Worm (Caenorhabditis elegans) whole organism, L3 larva: ENCODE results near the gene sri-70.

ENCODE experiments used
- R02D3.7 ChIP-seq: fragments of 150-350 bp; optimal IDR thresholded peaks from 2 replicates; lab custom pipeline; 2014; ENCODE audit warnings: missing biosample characterization, missing genetic modification characterization
- ZK546.5 ChIP-seq: sonication (generic microtip); optimal IDR thresholded peaks from 2 replicates; lab custom pipeline; 2017; ENCODE audit warnings: missing biosample characterization, missing genetic modification characterization
- ceh-28 ChIP-seq: fragments of 150-350 bp; optimal IDR thresholded peaks from 2 replicates; lab custom pipeline; 2014; ENCODE audit warnings: missing biosample characterization, missing genetic modification reagents, missing genetic modification characterization
- ceh-82 ChIP-seq: fragments of 150-350 bp; optimal IDR thresholded peaks from 2 replicates; lab custom pipeline; 2014; ENCODE audit warnings: missing biosample characterization, missing genetic modification characterization
- daf-12 ChIP-seq: fragments of 150-350 bp; optimal IDR thresholded peaks from 2 replicates; lab custom pipeline; 2014; ENCODE audit warnings: missing biosample characterization, missing genetic modification reagents, missing genetic modification characterization
- egl-5 ChIP-seq: fragments of 150-350 bp; optimal IDR thresholded peaks from 2 replicates; lab custom pipeline; 2017; ENCODE audit warnings: missing biosample characterization, missing genetic modification reagents, missing genetic modification characterization, inconsistent platforms
- elt-1 ChIP-seq: fragments of 150-350 bp; optimal IDR thresholded peaks from 2 replicates; lab custom pipeline; 2014; ENCODE audit warnings: missing biosample characterization, missing genetic modification characterization
- elt-2 ChIP-seq: sonication (generic microtip); optimal IDR thresholded peaks from 2 replicates; lab custom pipeline; 2016; ENCODE audit warnings: missing genetic modification reagents, mild to moderate bottlenecking, missing genetic modification characterization, missing compliant biosample characterization
- elt-3 ChIP-seq, 3 experiments: fragments of 150-350 bp in 1 of 3; sonication (generic microtip) in 2 of 3; optimal IDR thresholded peaks; 2 replicates in 2 of 3; 4 replicates in 1 of 3; lab custom pipeline; 2014 to 2017; ENCODE audit warnings: missing biosample characterization in 3 of 3, missing genetic modification characterization in 3 of 3
- eor-1 ChIP-seq, 2 experiments: fragments of 150-350 bp; optimal IDR thresholded peaks; 2 replicates each; lab custom pipeline; 2014 to 2018; ENCODE audit warnings: missing biosample characterization in 2 of 2, missing genetic modification characterization in 2 of 2
- fkh-10 ChIP-seq: sonication (generic microtip); optimal IDR thresholded peaks from 2 replicates; lab custom pipeline; 2017; ENCODE audit warnings: missing biosample characterization, missing genetic modification reagents, missing genetic modification characterization
- fkh-2 ChIP-seq: fragments of 150-350 bp; optimal IDR thresholded peaks from 2 replicates; lab custom pipeline; 2014; ENCODE audit warnings: missing biosample characterization, missing genetic modification reagents, missing genetic modification characterization
- fos-1 ChIP-seq: fragments of 150-350 bp; optimal IDR thresholded peaks from 2 replicates; lab custom pipeline; 2014; ENCODE audit warnings: missing biosample characterization, missing genetic modification characterization
- hmg-11 ChIP-seq: sonication (generic microtip); optimal IDR thresholded peaks from 2 replicates; lab custom pipeline; 2016; ENCODE audit warnings: missing genetic modification characterization, missing compliant biosample characterization
- jun-1 ChIP-seq: fragments of 150-350 bp; optimal IDR thresholded peaks from 2 replicates; lab custom pipeline; 2014; ENCODE audit warnings: missing biosample characterization, missing genetic modification reagents, missing genetic modification characterization
- lin-15B ChIP-seq: fragments of 150-350 bp; optimal IDR thresholded peaks from 2 replicates; lab custom pipeline; 2014; ENCODE audit warnings: missing biosample characterization, missing genetic modification characterization
- lin-39 ChIP-seq: fragments of 150-350 bp; optimal IDR thresholded peaks from 2 replicates; lab custom pipeline; 2018; ENCODE audit warnings: missing biosample characterization, missing genetic modification reagents, missing genetic modification characterization
- lsy-12 ChIP-seq: sonication (generic microtip); optimal IDR thresholded peaks from 2 replicates; lab custom pipeline; 2016; ENCODE audit warnings: mild to moderate bottlenecking, missing genetic modification characterization, missing compliant biosample characterization
- nfya-1 ChIP-seq: sonication (generic microtip); optimal IDR thresholded peaks from 2 replicates; lab custom pipeline; 2017; ENCODE audit warnings: missing genetic modification characterization, mild to moderate bottlenecking, missing compliant biosample characterization, antibody characterized with exemption, moderate library complexity; ENCODE audit not compliant: insufficient read depth
- nhr-11 ChIP-seq: fragments of 150-350 bp; optimal IDR thresholded peaks from 2 replicates; lab custom pipeline; 2014; ENCODE audit warnings: missing biosample characterization, missing genetic modification characterization
- nhr-23 ChIP-seq: fragments of 150-350 bp; optimal IDR thresholded peaks from 2 replicates; lab custom pipeline; 2014; ENCODE audit warnings: missing biosample characterization, missing genetic modification reagents, missing genetic modification characterization
- nhr-237 ChIP-seq: fragments of 150-350 bp; optimal IDR thresholded peaks from 2 replicates; lab custom pipeline; 2014; ENCODE audit warnings: missing biosample characterization, missing genetic modification characterization
- nhr-25 ChIP-seq: sonication (generic microtip); optimal IDR thresholded peaks from 2 replicates; lab custom pipeline; 2017; ENCODE audit warnings: missing biosample characterization, missing genetic modification characterization
- nhr-28 ChIP-seq: fragments of 150-350 bp; optimal IDR thresholded peaks from 2 replicates; lab custom pipeline; 2014; ENCODE audit warnings: missing biosample characterization, missing genetic modification characterization
- nhr-67 ChIP-seq: fragments of 150-350 bp; optimal IDR thresholded peaks from 2 replicates; lab custom pipeline; 2014; ENCODE audit warnings: missing biosample characterization, missing genetic modification characterization
- nhr-76 ChIP-seq: fragments of 150-350 bp; sonication (generic microtip); optimal IDR thresholded peaks from 5 replicates; lab custom pipeline; 2014; ENCODE audit warnings: missing biosample characterization, missing genetic modification characterization
- nhr-77 ChIP-seq: fragments of 150-350 bp; optimal IDR thresholded peaks from 2 replicates; lab custom pipeline; 2014; ENCODE audit warnings: missing biosample characterization, missing genetic modification characterization
- pha-4 ChIP-seq: fragments of 150-350 bp; optimal IDR thresholded peaks from 2 replicates; lab custom pipeline; 2014; ENCODE audit warnings: missing biosample characterization, missing genetic modification reagents, missing genetic modification characterization
- pqm-1 ChIP-seq: fragments of 150-350 bp; optimal IDR thresholded peaks from 2 replicates; lab custom pipeline; 2017; ENCODE audit warnings: missing biosample characterization, missing genetic modification characterization, inconsistent platforms
- sea-2 ChIP-seq: fragments of 150-350 bp; sonication (generic microtip); optimal IDR thresholded peaks from 4 replicates; lab custom pipeline; 2014; ENCODE audit warnings: missing biosample characterization, missing genetic modification reagents, missing genetic modification characterization
- tbx-2 ChIP-seq: sonication (generic microtip); optimal IDR thresholded peaks from 2 replicates; lab custom pipeline; 2016; ENCODE audit warnings: mild to moderate bottlenecking, missing genetic modification characterization, missing compliant biosample characterization
- unc-39 ChIP-seq: sonication (generic microtip); optimal IDR thresholded peaks from 4 replicates; lab custom pipeline; 2017; ENCODE audit warnings: missing biosample characterization, missing genetic modification characterization
- unc-62 ChIP-seq: fragments of 150-350 bp; sonication (generic microtip); optimal IDR thresholded peaks from 4 replicates; lab custom pipeline; 2014; ENCODE audit warnings: missing biosample characterization, missing genetic modification reagents, missing genetic modification characterization
- zag-1 ChIP-seq: fragments of 150-350 bp; optimal IDR thresholded peaks from 2 replicates; lab custom pipeline; 2014; ENCODE audit warnings: missing biosample characterization, missing genetic modification characterization
- ztf-11 ChIP-seq: fragments of 150-350 bp; optimal IDR thresholded peaks from 2 replicates; lab custom pipeline; 2014; ENCODE audit warnings: missing biosample characterization, missing genetic modification characterization
- ztf-4 ChIP-seq: fragments of 150-350 bp; optimal IDR thresholded peaks from 2 replicates; lab custom pipeline; 2014; ENCODE audit warnings: missing biosample characterization, missing genetic modification characterization

sri-70 gene

DNA sequence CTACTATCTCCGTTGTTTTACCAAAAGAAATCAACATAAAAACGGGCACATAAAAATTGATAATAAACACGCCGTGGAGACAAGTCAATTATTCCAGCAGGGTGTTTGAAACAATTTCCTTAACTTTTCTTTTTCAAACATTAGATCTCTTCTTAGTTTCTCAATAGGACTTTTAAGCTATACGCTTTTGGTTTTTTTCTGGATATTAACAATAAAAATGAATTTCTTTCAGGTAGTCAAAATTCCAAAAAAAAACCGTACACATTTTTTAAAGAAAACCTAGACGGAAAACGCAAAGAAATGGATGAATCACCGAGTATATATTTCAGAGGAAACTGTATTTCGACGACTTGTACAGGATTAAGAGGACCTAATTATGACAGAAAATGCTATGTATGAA is 28.5 kb downstream of the sri-70 start, which contains the start of gene fbxa-185:
TSS of gene fbxa-185 (plus strand) at position 301 of the 400 bp plus-strand sequence.
- no peak for TF ChIP-seq nhr-76
- no peak for TF ChIP-seq pqm-1
- no peak for TF ChIP-seq ceh-82 (tag; lab: Kevin White, UChicago)
- no peak for TF ChIP-seq egl-5 (tag; lab: Kevin White, UChicago)
- no peak for TF ChIP-seq lin-15B (tag; lab: Kevin White, UChicago)
- TF ChIP-seq ztf-11 (tag; lab: Kevin White, UChicago): no peak
- no peak for TF ChIP-seq tbx-2 (tag; lab: Kevin White, UChicago)
- TF ChIP-seq unc-39 (tag; lab: Kevin White, UChicago): no peak
- TF ChIP-seq eor-1 (tag; optimal IDR thresholded peaks at IDR 0.05; lab: Kevin White, UChicago): no peak
- no peak for TF ChIP-seq zag-1
- TF ChIP-seq lsy-12: no peak
- no peak for TF ChIP-seq hmg-11
- no peak for TF ChIP-seq lin-39 (tag; lab: Kevin White, UChicago)
- TF ChIP-seq nhr-25 (tag; lab: Kevin White, UChicago): no peak
- TF ChIP-seq nhr-11 (tag; lab: Kevin White, UChicago): no peak
- no peak for TF ChIP-seq pha-4 (tag; lab: Kevin White, UChicago)
- TF ChIP-seq daf-12: no peak
- TF ChIP-seq fos-1 (tag; lab: Kevin White, UChicago): no peak
- TF ChIP-seq nhr-237 (tag; lab: Kevin White, UChicago): no peak
- TF ChIP-seq unc-62 (GFP tag; lab: Kevin White, UChicago): no peak

DNA sequence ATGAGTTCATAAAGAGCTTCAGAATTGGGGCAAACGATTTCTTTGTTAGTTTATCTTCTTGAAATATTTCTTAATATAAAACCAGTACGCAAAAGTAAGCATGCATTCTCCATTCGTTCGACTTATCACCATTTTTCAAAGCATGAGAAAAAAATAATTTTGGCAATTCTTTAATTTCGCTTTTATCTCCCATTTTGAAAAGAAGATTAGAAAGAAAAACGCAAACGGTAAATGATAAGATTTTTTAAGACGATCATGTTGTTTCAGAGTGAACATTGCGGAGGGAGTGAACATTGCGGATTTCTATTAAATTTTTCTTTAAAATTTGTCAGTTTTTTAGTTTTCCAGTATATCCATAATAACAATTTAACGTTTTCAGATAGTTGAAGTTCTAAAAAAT is 36.5 kb downstream of the sri-70 start:
- TF ChIP-seq elt-2 (peak; percentile 60), ceh-28 (tag; lab: Kevin White, UChicago) (no peak), elt-1 (tag; lab: Kevin White, UChicago) (no peak)

DNA sequence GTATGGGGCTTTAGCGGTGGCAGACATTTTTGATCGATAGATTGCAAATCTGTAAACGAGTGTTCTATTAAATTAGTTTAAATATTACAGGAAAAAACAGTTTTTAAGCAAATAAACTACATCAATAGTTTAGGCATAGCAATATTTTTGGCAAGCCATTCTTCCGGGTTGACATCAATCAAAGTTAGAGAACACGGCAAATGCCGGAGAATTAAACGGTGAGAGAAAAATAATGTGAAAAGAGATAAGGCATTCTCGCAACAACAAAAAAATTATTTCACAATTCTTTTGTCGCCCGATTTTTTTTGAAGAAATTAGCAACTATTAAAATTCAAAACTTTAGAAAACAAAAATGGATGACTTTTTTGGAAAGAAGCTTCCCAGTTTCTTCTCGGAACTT is 42.0 kb downstream of the sri-70 start, which contains the start of the genes fbxa-188 and fbxa-189:
TSS of gene fbxa-188 (minus strand) at position 51 of the 400 bp plus-strand sequence.
TSS of gene fbxa-189 (plus strand) at position 339 of the 400 bp plus-strand sequence.
- no peak for TF ChIP-seq fkh-2 (tag; lab: Kevin White, UChicago)
- TF ChIP-seq nhr-67 (tag; lab: Kevin White, UChicago): no peak
- TF ChIP-seq lsy-12: no peak
- peak; percentile 6 for TF ChIP-seq pqm-1
- no peak for TF ChIP-seq nhr-28
- no peak for TF ChIP-seq fkh-10 (GFP tag; lab: Kevin White, UChicago)
- no peak for TF ChIP-seq nhr-11 (tag; lab: Kevin White, UChicago)
- peak; percentile 25 for TF ChIP-seq pha-4 (tag; lab: Kevin White, UChicago)
- no peak for TF ChIP-seq R02D3.7 (tag; lab: Kevin White, UChicago)
- no peak for TF ChIP-seq ZK546.5 (tag; lab: Kevin White, UChicago)
- no peak for TF ChIP-seq elt-3 (tag; optimal IDR thresholded peaks at IDR 0.05; lab: Kevin White, UChicago)
- TF ChIP-seq zag-1: no peak
- no peak for TF ChIP-seq lin-39 (tag; lab: Kevin White, UChicago)
- TF ChIP-seq elt-2: peak; percentile 51
- TF ChIP-seq ztf-11 (tag; lab: Kevin White, UChicago): no peak
- no peak for TF ChIP-seq nhr-23
- no peak for TF ChIP-seq nhr-76
- no peak for TF ChIP-seq ceh-82 (tag; lab: Kevin White, UChicago)

DNA sequence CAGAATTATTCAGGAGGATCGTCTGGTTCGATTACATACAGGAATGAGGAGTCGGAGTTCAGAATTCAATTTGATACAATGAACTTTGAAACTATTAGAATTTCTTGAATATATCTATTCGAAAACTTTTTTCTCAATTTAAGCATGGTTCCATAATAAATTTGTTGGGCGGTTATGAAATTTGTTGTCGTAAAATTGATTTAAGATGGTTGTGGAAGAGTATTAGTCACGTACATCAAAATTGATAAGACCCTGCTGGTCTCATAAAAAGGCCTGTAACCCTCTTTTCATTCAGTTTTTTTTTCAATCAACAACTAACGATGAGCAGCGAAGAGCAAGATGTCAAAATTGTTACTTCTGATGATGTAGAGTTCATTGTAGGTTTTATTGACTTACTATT is 44.7 kb downstream of the sri-70 start, which contains the start of gene skr-5:
TSS of gene skr-5 (plus strand) at position 301 of the 400 bp plus-strand sequence.
- peak; percentile 40 for TF ChIP-seq elt-2
- no peak for TF ChIP-seq nhr-25 (tag; lab: Kevin White, UChicago)
- TF ChIP-seq pqm-1: peak; percentile 28
- TF ChIP-seq, all 47 proteins: peak for 2

DNA sequence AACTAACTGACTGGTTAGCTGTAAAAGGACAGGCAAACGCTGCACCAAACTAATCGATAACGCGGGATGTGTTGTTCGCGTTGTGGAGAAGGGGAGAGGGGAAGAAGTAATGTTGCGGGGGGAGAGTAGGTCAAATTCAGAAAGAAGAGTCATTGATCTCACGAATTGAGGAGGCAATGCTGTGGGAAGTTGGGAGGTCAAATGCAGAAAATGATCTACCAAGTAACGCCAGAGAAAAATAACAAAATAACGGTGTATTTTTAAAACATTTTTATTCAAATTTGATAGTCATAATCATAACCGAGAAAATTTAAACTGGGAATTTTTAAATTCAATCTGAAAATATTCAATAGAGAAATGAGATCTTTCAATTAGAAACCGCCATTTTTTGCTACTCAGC is 47.2 kb downstream of the sri-70 start, which contains the start of gene lsy-27:
TSS of gene lsy-27 (minus strand) at position 101 of the 400 bp plus-strand sequence.
- TF ChIP-seq sea-2 (GFP tag; lab: Kevin White, UChicago) (no peak), nhr-77 (no peak), nfya-1 (no peak), jun-1 (no peak), hmg-11 (no peak), lsy-12 (no peak), unc-62 (GFP tag; lab: Kevin White, UChicago) (no peak), lin-15B (tag; lab: Kevin White, UChicago) (no peak), fkh-2 (tag; lab: Kevin White, UChicago) (no peak), unc-39 (tag; lab: Kevin White, UChicago) (no peak), pha-4 (tag; lab: Kevin White, UChicago) (no peak), ztf-4 (tag; lab: Kevin White, UChicago) (no peak)
